Worm (Caenorhabditis elegans): ENCODE measurements around the gene ugt-22.

DNA sequence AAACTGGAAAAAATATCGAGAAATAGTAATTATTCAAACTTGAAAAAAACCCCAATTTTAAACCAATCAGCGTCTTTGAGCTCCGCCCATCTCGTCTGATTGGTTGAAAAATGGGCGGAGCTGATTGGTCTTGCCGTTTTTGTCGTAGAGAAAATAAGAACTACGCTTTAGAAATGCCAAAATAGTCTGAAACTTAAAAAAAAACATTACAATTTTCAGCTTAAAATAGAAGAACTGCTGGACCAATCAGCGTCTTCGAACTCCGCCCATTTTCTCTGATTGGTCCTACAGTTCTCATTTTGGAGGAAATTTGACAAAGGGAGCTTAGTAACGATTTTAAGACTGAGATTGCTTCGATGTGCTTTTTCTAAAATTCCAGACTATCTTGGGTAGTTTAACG, 40.4 kb downstream of the ugt-22 start:
- TF ChIP-seq F52B5.7 (tag; optimal IDR thresholded peaks at IDR 0.05) (no peak), unc-62 (GFP tag; optimal IDR thresholded peaks at IDR 0.05) (no peak), madf-8 (GFP tag; conservative IDR thresholded peaks at IDR 0.05) (no peak), xnd-1 (tag; optimal IDR thresholded peaks at IDR 0.05) (no peak), pha-4 (tag; optimal IDR thresholded peaks at IDR 0.05) (no peak), him-1 (tag; optimal IDR thresholded peaks at IDR 0.05) (no peak), madf-3 (GFP tag; IDR thresholded peaks at IDR 0.05) (no peak), D2030.7 (GFP tag; IDR thresholded peaks at IDR 0.05) (no peak), attf-5 (GFP tag; optimal IDR thresholded peaks at IDR 0.05) (no peak), sptf-2 (GFP tag; optimal IDR thresholded peaks at IDR 0.05) (no peak), ztf-6 (GFP tag; IDR thresholded peaks at IDR 0.05) (no peak), ztf-3 (GFP tag; optimal IDR thresholded peaks at IDR 0.05) (no peak), zim-3 (tag; optimal IDR thresholded peaks at IDR 0.05) (no peak), tlf-1 (GFP tag; optimal IDR thresholded peaks at IDR 0.05) (no peak)
